Worm (Caenorhabditis elegans) whole organism, midembryonic: ENCODE measurements around the gene Y15E3A.3.

Source experiments
- T22C8.4 ChIP-seq: fragments of 200-800 bp; sonication (Bioruptor generic); IDR thresholded peaks from 2 replicates; pipeline ENCODE4 v1.3.6; 2022; ENCODE audit warnings: missing genetic modification characterization, missing compliant biosample characterization
- cog-1 ChIP-seq: sonication (generic microtip); optimal IDR thresholded peaks from 2 replicates; lab custom pipeline; 2016; ENCODE audit warnings: missing genetic modification characterization, missing compliant biosample characterization
- flt-1 ChIP-seq: fragments of 200-800 bp; sonication (Bioruptor generic); IDR thresholded peaks from 2 replicates; pipeline ENCODE4 v1.3.6; 2022; ENCODE audit warnings: missing genetic modification characterization, missing compliant biosample characterization
- klf-2 ChIP-seq: fragments of 200-800 bp; sonication (Bioruptor generic); conservative IDR thresholded peaks from 2 replicates; pipeline ENCODE4 v1.3.6; 2022; ENCODE audit warnings: missing genetic modification reagents, missing genetic modification characterization, missing compliant biosample characterization
- med-1 ChIP-seq: sonication (generic microtip); optimal IDR thresholded peaks from 2 replicates; lab custom pipeline; 2017; ENCODE audit warnings: missing genetic modification characterization, mild to moderate bottlenecking, missing compliant biosample characterization, antibody characterized with exemption, missing genetic modification reagents; ENCODE audit not compliant: insufficient read depth
- ref-1 ChIP-seq: fragments of 200-800 bp; sonication (Bioruptor generic); conservative IDR thresholded peaks from 2 replicates; pipeline ENCODE4 v1.3.6; 2022; ENCODE audit warnings: missing genetic modification reagents, missing genetic modification characterization, missing compliant biosample characterization
- tab-1 ChIP-seq: fragments of 200-800 bp; sonication (Bioruptor generic); IDR thresholded peaks from 2 replicates; pipeline ENCODE4 v1.3.6; 2022; ENCODE audit warnings: missing genetic modification characterization, missing compliant biosample characterization
- ztf-23 ChIP-seq: fragments of 200-800 bp; sonication (Bioruptor generic); IDR thresholded peaks from 2 replicates; pipeline ENCODE4 v1.3.6; 2022; ENCODE audit warnings: missing genetic modification reagents, missing genetic modification characterization, missing compliant biosample characterization
- ztf-29 ChIP-seq: fragments of 200-800 bp; sonication (Bioruptor generic); IDR thresholded peaks from 2 replicates; pipeline ENCODE4 v1.3.6; 2022; ENCODE audit warnings: missing genetic modification reagents, missing genetic modification characterization, missing compliant biosample characterization

The Y15E3A.3 gene

ce11 chrX:15312681-15313080 lies 12.9 kb downstream of the Y15E3A.3 start:
- no peak for TF ChIP-seq ztf-23 (GFP tag; lab: Robert Waterston, UW)
- no peak for TF ChIP-seq med-1 (GFP tag; lab: Kevin White, UChicago)
- TF ChIP-seq ref-1 (GFP tag; lab: Robert Waterston, UW) = no peak
- TF ChIP-seq klf-2 (GFP tag; lab: Robert Waterston, UW) = no peak
- no peak for TF ChIP-seq T22C8.4 (GFP tag; lab: Robert Waterston, UW)
- TF ChIP-seq flt-1 (GFP tag; lab: Robert Waterston, UW) = no peak
- TF ChIP-seq tab-1 (GFP tag; lab: Robert Waterston, UW) = no peak
- TF ChIP-seq cog-1 (tag; lab: Kevin White, UChicago) = no peak
- no peak for TF ChIP-seq ztf-29 (GFP tag; lab: Robert Waterston, UW)

ce11 chrX:15312073-15312472 lies 13.5 kb downstream of the Y15E3A.3 start:
- TF ChIP-seq ref-1 (GFP tag; lab: Robert Waterston, UW) = no peak
- TF ChIP-seq ztf-29 (GFP tag; lab: Robert Waterston, UW) = no peak
- TF ChIP-seq tab-1 (GFP tag; lab: Robert Waterston, UW) = no peak

ce11 chrX:15310986-15311385 lies 14.6 kb downstream of the Y15E3A.3 start:
- TF ChIP-seq flt-1 (GFP tag; lab: Robert Waterston, UW) (no peak), tab-1 (GFP tag; lab: Robert Waterston, UW) (no peak), med-1 (GFP tag; lab: Kevin White, UChicago) (no peak), T22C8.4 (GFP tag; lab: Robert Waterston, UW) (no peak), ztf-29 (GFP tag; lab: Robert Waterston, UW) (no peak), ref-1 (GFP tag; lab: Robert Waterston, UW) (no peak), cog-1 (tag; lab: Kevin White, UChicago) (no peak), ztf-23 (GFP tag; lab: Robert Waterston, UW) (no peak), klf-2 (GFP tag; lab: Robert Waterston, UW) (no peak)

- TF ChIP-seq ref-1 (GFP tag; lab: Robert Waterston, UW) = no peak
- TF ChIP-seq tab-1 (GFP tag; lab: Robert Waterston, UW) = peak; percentile 59; the same call in 1 of the 2 replicates
These were observed 15.3 kb downstream of the Y15E3A.3 start for ce11 chrX:15310330-15310776.

- TF ChIP-seq flt-1 (GFP tag; lab: Robert Waterston, UW) = no peak
- no peak for TF ChIP-seq ztf-29 (GFP tag; lab: Robert Waterston, UW)
- TF ChIP-seq ref-1 (GFP tag; lab: Robert Waterston, UW) = no peak
- TF ChIP-seq ztf-23 (GFP tag; lab: Robert Waterston, UW) = no peak
- no peak for TF ChIP-seq tab-1 (GFP tag; lab: Robert Waterston, UW)
- TF ChIP-seq klf-2 (GFP tag; lab: Robert Waterston, UW) = no peak
- no peak for TF ChIP-seq cog-1 (tag; lab: Kevin White, UChicago)
- no peak for TF ChIP-seq med-1 (GFP tag; lab: Kevin White, UChicago)
- no peak for TF ChIP-seq T22C8.4 (GFP tag; lab: Robert Waterston, UW)
These were observed 16.5 kb downstream of the Y15E3A.3 start, which contains the start of gene nhr-91 for ce11 chrX:15309138-15309537. TSS of gene nhr-91 (plus strand) at chrX:15309369.

ce11 chrX:15308685-15309084 lies 16.9 kb downstream of the Y15E3A.3 start:
- no peak for TF ChIP-seq tab-1 (GFP tag; lab: Robert Waterston, UW)
- TF ChIP-seq flt-1 (GFP tag; lab: Robert Waterston, UW) = no peak
- no peak for TF ChIP-seq med-1 (GFP tag; lab: Kevin White, UChicago)
- no peak for TF ChIP-seq klf-2 (GFP tag; lab: Robert Waterston, UW)
- no peak for TF ChIP-seq ztf-23 (GFP tag; lab: Robert Waterston, UW)
- no peak for TF ChIP-seq ztf-29 (GFP tag; lab: Robert Waterston, UW)

- TF ChIP-seq ref-1 (GFP tag; lab: Robert Waterston, UW) (no peak), med-1 (GFP tag; lab: Kevin White, UChicago) (no peak), flt-1 (GFP tag; lab: Robert Waterston, UW) (no peak), cog-1 (tag; lab: Kevin White, UChicago) (no peak)
These were observed 17.9 kb downstream of the Y15E3A.3 start for ce11 chrX:15307677-15308076.

ce11 chrX:15302863-15303262 lies 22.7 kb downstream of the Y15E3A.3 start, which contains the start of gene ser-2:
TSS of gene ser-2 (minus strand) at chrX:15302963.
- TF ChIP-seq flt-1 (GFP tag; lab: Robert Waterston, UW) (no peak), klf-2 (GFP tag; lab: Robert Waterston, UW) (no peak), cog-1 (tag; lab: Kevin White, UChicago) (no peak), T22C8.4 (GFP tag; lab: Robert Waterston, UW) (no peak), tab-1 (GFP tag; lab: Robert Waterston, UW) (no peak), ztf-29 (GFP tag; lab: Robert Waterston, UW) (no peak), ztf-23 (GFP tag; lab: Robert Waterston, UW) (no peak), med-1 (GFP tag; lab: Kevin White, UChicago) (no peak), ref-1 (GFP tag; lab: Robert Waterston, UW) (no peak)

ce11 chrX:15300002-15300401 lies 25.6 kb downstream of the Y15E3A.3 start:
- no peak for TF ChIP-seq ref-1 (GFP tag; lab: Robert Waterston, UW)
- no peak for TF ChIP-seq flt-1 (GFP tag; lab: Robert Waterston, UW)
- no peak for TF ChIP-seq T22C8.4 (GFP tag; lab: Robert Waterston, UW)
- TF ChIP-seq cog-1 (tag; lab: Kevin White, UChicago) = no peak

- TF ChIP-seq cog-1 (tag; lab: Kevin White, UChicago) (peak; percentile 6), T22C8.4 (GFP tag; lab: Robert Waterston, UW) (peak; percentile 84), ztf-23 (GFP tag; lab: Robert Waterston, UW) (peak; percentile 82), ref-1 (GFP tag; lab: Robert Waterston, UW) (peak; percentile 73), ztf-29 (GFP tag; lab: Robert Waterston, UW) (peak; percentile 90), med-1 (GFP tag; lab: Kevin White, UChicago) (peak; percentile 16), klf-2 (GFP tag; lab: Robert Waterston, UW) (no peak), flt-1 (GFP tag; lab: Robert Waterston, UW) (peak; percentile 93), tab-1 (GFP tag; lab: Robert Waterston, UW) (peak; percentile 86)
These were observed 28.2 kb downstream of the Y15E3A.3 start for ce11 chrX:15297396-15297827.
